Worm (Caenorhabditis elegans): ENCODE data around the gene srx-60.

DNA sequence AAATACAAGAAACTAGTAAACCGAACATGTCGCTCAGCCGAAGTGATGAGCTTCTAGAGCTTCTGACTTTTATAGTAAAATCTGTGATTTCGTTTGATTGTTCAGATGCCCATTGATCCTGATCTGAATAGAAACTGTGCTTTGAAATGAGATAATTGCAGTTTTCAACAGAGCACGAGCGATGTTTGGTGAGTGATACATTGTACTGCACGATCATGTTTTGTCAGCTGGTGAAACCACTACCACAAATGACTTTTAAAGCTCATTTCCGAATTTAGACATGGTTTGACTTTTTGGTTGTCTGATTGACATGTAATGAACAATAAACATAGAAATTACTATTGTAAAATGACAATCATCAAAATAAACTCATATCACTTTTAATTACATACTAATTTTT lies 45.2 kb upstream of the srx-60 start, which contains the start of gene tag-293:
- no peak for TF ChIP-seq B0310.2 (tag; optimal IDR thresholded peaks at IDR 0.05)
- no peak for TF ChIP-seq ets-7 (tag; optimal IDR thresholded peaks at IDR 0.05)
- no peak for TF ChIP-seq ceh-13 (GFP tag; optimal IDR thresholded peaks at IDR 0.05)
- TF ChIP-seq sea-1 (GFP tag; conservative IDR thresholded peaks at IDR 0.05): no peak
- TF ChIP-seq hnd-1 (tag; optimal IDR thresholded peaks at IDR 0.05): no peak
- TF ChIP-seq flt-1 (GFP tag; IDR thresholded peaks at IDR 0.05): no peak
- TF ChIP-seq ceh-36 (tag; optimal IDR thresholded peaks at IDR 0.05): no peak
- TF ChIP-seq hmg-4 (GFP tag; optimal IDR thresholded peaks at IDR 0.05): no peak
- TF ChIP-seq tbx-37 (GFP tag; conservative IDR thresholded peaks at IDR 0.05): no peak
- TF ChIP-seq hmbx-1 (tag; optimal IDR thresholded peaks at IDR 0.05): no peak
